Worm (Caenorhabditis elegans) whole organism, L2 larva: ENCODE data around the gene ZK1086.3.

Experiments used
- ZK546.5 ChIP-seq: sonication (generic microtip); optimal IDR thresholded peaks from 2 replicates; lab custom pipeline; 2017; ENCODE audit warnings: missing biosample characterization, missing genetic modification characterization
- blmp-1 ChIP-seq: sonication (generic microtip); optimal IDR thresholded peaks from 2 replicates; lab custom pipeline; 2017; ENCODE audit warnings: missing genetic modification characterization, mild to moderate bottlenecking, missing compliant biosample characterization, antibody characterized with exemption, moderate library complexity; ENCODE audit not compliant: insufficient read depth
- egl-27 ChIP-seq: sonication (generic microtip); optimal IDR thresholded peaks from 3 replicates; lab custom pipeline; 2017; ENCODE audit warnings: missing biosample characterization, missing genetic modification reagents, missing genetic modification characterization
- elt-1 ChIP-seq: fragments of 150-350 bp; optimal IDR thresholded peaks from 2 replicates; lab custom pipeline; 2014; ENCODE audit warnings: missing biosample characterization, missing genetic modification characterization
- nhr-12 ChIP-seq: fragments of 150-350 bp; optimal IDR thresholded peaks from 2 replicates; lab custom pipeline; 2014; ENCODE audit warnings: missing biosample characterization, missing genetic modification characterization
- nhr-237 ChIP-seq: fragments of 150-350 bp; optimal IDR thresholded peaks from 2 replicates; lab custom pipeline; 2014; ENCODE audit warnings: missing biosample characterization, missing genetic modification characterization
- skn-1 ChIP-seq: sonication (generic microtip); optimal IDR thresholded peaks from 2 replicates; lab custom pipeline; 2017; ENCODE audit warnings: missing biosample characterization, missing genetic modification characterization
- sma-3 ChIP-seq: sonication (generic microtip); optimal IDR thresholded peaks from 2 replicates; lab custom pipeline; 2016; ENCODE audit warnings: missing genetic modification reagents, missing genetic modification characterization, missing compliant biosample characterization
- sma-9 ChIP-seq, 2 experiments: fragments of 150-350 bp in 1 of 2; sonication (generic microtip) in 1 of 2; optimal IDR thresholded peaks; 2 replicates each; lab custom pipeline; 2014 to 2016; ENCODE audit warnings: missing genetic modification characterization in 2 of 2, mild to moderate bottlenecking in 1 of 2, missing biosample characterization in 1 of 2, missing compliant biosample characterization in 1 of 2, missing genetic modification reagents in 1 of 2, moderate library complexity in 1 of 2
- snpc-4 ChIP-seq: fragments of 150-350 bp; optimal IDR thresholded peaks from 2 replicates; lab custom pipeline; 2014; ENCODE audit warnings: missing biosample characterization, missing genetic modification characterization
- unc-39 ChIP-seq: fragments of 150-350 bp; optimal IDR thresholded peaks from 2 replicates; lab custom pipeline; 2014; ENCODE audit warnings: missing biosample characterization, missing genetic modification characterization

DNA sequence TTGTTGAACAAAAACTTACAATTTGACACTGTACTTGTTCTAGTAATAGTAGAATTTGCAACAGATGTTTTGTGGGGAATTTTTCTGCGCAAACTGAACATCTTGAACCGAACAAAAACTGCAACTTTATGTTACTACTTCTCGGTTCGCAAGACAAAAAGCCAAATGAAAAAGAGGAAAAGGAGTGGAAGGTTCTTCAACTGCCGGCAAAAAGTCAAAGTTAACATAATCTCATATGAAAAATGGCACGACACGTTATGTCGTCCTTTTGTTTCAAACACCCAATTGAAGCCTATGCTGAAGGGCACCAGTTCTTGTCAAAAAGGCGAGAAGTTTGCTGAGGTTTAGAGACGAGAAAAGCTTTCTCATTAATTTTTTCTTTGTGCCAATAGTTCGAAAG, 32.9 kb downstream of the ZK1086.3 start, which contains the start of gene twk-23:
- TF ChIP-seq skn-1 (tag; lab: Kevin White, UChicago) (no peak), blmp-1 (no peak), ZK546.5 (tag; lab: Kevin White, UChicago) (no peak), egl-27 (no peak), snpc-4 (tag; lab: Kevin White, UChicago) (no peak), nhr-12 (tag; lab: Kevin White, UChicago) (no peak), unc-39 (no peak), elt-1 (tag; lab: Kevin White, UChicago) (no peak), sma-3 (no peak), nhr-237 (tag; lab: Kevin White, UChicago) (no peak), sma-9 (GFP tag; optimal IDR thresholded peaks at IDR 0.05; lab: Kevin White, UChicago) (no peak), sma-9 (tag; optimal IDR thresholded peaks at IDR 0.05; lab: Kevin White, UChicago) (no peak)
